Fruit fly (Drosophila melanogaster): ENCODE measurements around the gene CG32808.

Gene CG32808

dm6 chrX:1517618-1518017 lies 48.0 kb upstream of the CG32808 start (continued):
- TF ChIP-seq Tbp (GFP tag; optimal IDR thresholded peaks at IDR 0.05) (no peak), CG13424 (tag; optimal IDR thresholded peaks at IDR 0.05) (peak; percentile 7), CG11085 (GFP tag; IDR thresholded peaks at IDR 0.05) (0 out of 2 replicates have a peak, but pooled peaks have one; percentile 27), CG13296 (GFP tag; optimal IDR thresholded peaks at IDR 0.05) (peak; percentile 30), CG12155 (GFP tag; optimal IDR thresholded peaks at IDR 0.05) (peak; percentile 31), Nf-YC (tag; optimal IDR thresholded peaks at IDR 0.05) (peak; percentile 97), Sox102F (GFP tag; optimal IDR thresholded peaks at IDR 0.05) (no peak), Gsc (GFP tag; IDR thresholded peaks at IDR 0.05) (no peak), pho (GFP tag; optimal IDR thresholded peaks at IDR 0.05) (peak; percentile 22), Mrtf (GFP tag; IDR thresholded peaks at IDR 0.05) (peak; percentile 22; the same call in 1 of the 3 replicates), Bgb (GFP tag; IDR thresholded peaks at IDR 0.05; ENCODE audit: partially characterized antibody) (peak; percentile 91), Dip3 (GFP tag; optimal IDR thresholded peaks at IDR 0.05) (no peak), tin (GFP tag; optimal IDR thresholded peaks at IDR 0.05) (peak; percentile 34), cato (GFP tag; optimal IDR thresholded peaks at IDR 0.05; ENCODE audit: borderline replicate concordance) (no peak), CG31365 (tag; optimal IDR thresholded peaks at IDR 0.05) (no peak), Med (GFP tag) (peak; percentile 92), CG18599 (GFP tag; optimal IDR thresholded peaks at IDR 0.05) (peak; percentile 32), repo (GFP tag; optimal IDR thresholded peaks at IDR 0.05) (peak; percentile 29), Blimp-1 (GFP tag; optimal IDR thresholded peaks at IDR 0.05) (peak; percentile 22), CG18011 (GFP tag; optimal IDR thresholded peaks at IDR 0.05) (peak; percentile 15), dmrt11E (tag; optimal IDR thresholded peaks at IDR 0.05) (peak; percentile 5), otp (GFP tag; IDR thresholded peaks at IDR 0.05) (peak; percentile 53; the same call in 1 of the 3 replicates), CG31224 (GFP tag; IDR thresholded peaks at IDR 0.05) (peak; percentile 99), insv (GFP tag; optimal IDR thresholded peaks at IDR 0.05) (peak in 1 of 2 experiments; percentile 77), CG8089 (GFP tag; optimal IDR thresholded peaks at IDR 0.05) (no peak), knrl (GFP tag; IDR thresholded peaks at IDR 0.05; ENCODE audit: partially characterized antibody) (peak; percentile 89), CG17829 (tag; optimal IDR thresholded peaks at IDR 0.05) (peak; percentile 19), CG6813 (GFP tag; optimal IDR thresholded peaks at IDR 0.05) (peak; percentile 42), YL-1 (GFP tag; optimal IDR thresholded peaks at IDR 0.05) (no peak), CG12391 (tag; optimal IDR thresholded peaks at IDR 0.05) (peak; percentile 58), CG17186 (GFP tag; optimal IDR thresholded peaks at IDR 0.05) (no peak), crc (GFP tag; optimal IDR thresholded peaks at IDR 0.05) (no peak), HHEX (GFP tag; optimal IDR thresholded peaks at IDR 0.05) (no peak), CG6791 (GFP tag; IDR thresholded peaks at IDR 0.05; ENCODE audit: partially characterized antibody) (peak; percentile 93), ttk (GFP tag; IDR thresholded peaks at IDR 0.05) (no peak), CG14860 (GFP tag; IDR thresholded peaks at IDR 0.05; ENCODE audit: partially characterized antibody) (peak; percentile 83), CG10979 (tag; optimal IDR thresholded peaks at IDR 0.05) (no peak), CG7928 (GFP tag; optimal IDR thresholded peaks at IDR 0.05) (peak; percentile 14), Fer1 (GFP tag; optimal IDR thresholded peaks at IDR 0.05) (peak; percentile 36), Lim3 (GFP tag; IDR thresholded peaks at IDR 0.05) (no peak), CG1233 (GFP tag; optimal IDR thresholded peaks at IDR 0.05) (no peak), ERR (GFP tag; optimal IDR thresholded peaks at IDR 0.05) (no peak), shn (GFP tag; optimal IDR thresholded peaks at IDR 0.05) (no peak), ATbp (GFP tag; optimal IDR thresholded peaks at IDR 0.05) (no peak), CG7556 (GFP tag; optimal IDR thresholded peaks at IDR 0.05) (peak; percentile 42), Rfx (GFP tag; IDR thresholded peaks at IDR 0.05) (peak; percentile 78), sens (GFP tag) (peak; percentile 87), z (GFP tag; IDR thresholded peaks at IDR 0.05) (no peak), Hr39 (optimal IDR thresholded peaks at IDR 0.05) (no peak), sd (tag; optimal IDR thresholded peaks at IDR 0.05) (peak; percentile 54)
